Worm (Caenorhabditis elegans): Measurements from ENCODE around the gene R107.5.
A peak's percentile ranks its signal among the peaks of the same experiment; 100 is the strongest.

The R107.5 gene

DNA sequence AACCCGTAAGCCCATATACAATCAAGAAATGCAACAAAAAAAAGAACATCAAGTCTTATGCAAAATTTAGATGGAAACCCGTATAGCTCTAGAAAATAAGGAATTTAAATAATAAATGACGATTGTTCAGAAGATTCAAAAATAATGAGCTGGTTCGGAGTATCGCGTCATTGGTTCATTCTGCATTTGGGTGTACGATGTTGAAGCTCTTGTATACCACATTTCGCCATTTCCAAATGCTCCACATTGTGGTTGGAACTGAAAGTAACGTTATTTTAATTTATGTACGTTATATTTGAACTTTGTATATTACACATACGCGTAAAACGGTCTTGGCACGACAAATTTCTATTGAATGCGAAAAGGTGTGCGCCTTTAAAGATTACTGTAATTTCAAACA is 6.7 kb upstream of the R107.5 start (continued):
- TF ChIP-seq B0035.1 (tag; optimal IDR thresholded peaks at IDR 0.05) (peak; percentile 26), hmg-20 (GFP tag; IDR thresholded peaks at IDR 0.05) (no peak), unc-130 (GFP tag; optimal IDR thresholded peaks at IDR 0.05) (peak; percentile 4), Y79H2A.3 (GFP tag; conservative IDR thresholded peaks at IDR 0.05) (no peak), madf-8 (GFP tag; conservative IDR thresholded peaks at IDR 0.05) (no peak), attf-5 (GFP tag; optimal IDR thresholded peaks at IDR 0.05) (no peak), madf-3 (GFP tag; IDR thresholded peaks at IDR 0.05) (peak; percentile 77), let-526 (GFP tag; IDR thresholded peaks at IDR 0.05) (no peak), hsf-1 (GFP tag; IDR thresholded peaks at IDR 0.05) (0 out of 2 replicates have a peak, but pooled peaks have one; percentile 23), ztf-22 (GFP tag; optimal IDR thresholded peaks at IDR 0.05) (peak; percentile 45), atf-7 (tag; optimal IDR thresholded peaks at IDR 0.05) (peak; percentile 75), tlf-1 (GFP tag; optimal IDR thresholded peaks at IDR 0.05) (peak; percentile 73), F23B12.7 (tag; optimal IDR thresholded peaks at IDR 0.05; ENCODE audit: insufficient read depth) (no peak), D2030.7 (GFP tag; IDR thresholded peaks at IDR 0.05) (no peak), ets-4 (GFP tag; optimal IDR thresholded peaks at IDR 0.05) (no peak), ztf-18 (tag; optimal IDR thresholded peaks at IDR 0.05) (peak; percentile 3), ceh-27 (GFP tag; optimal IDR thresholded peaks at IDR 0.05) (no peak), efl-1 (GFP tag; optimal IDR thresholded peaks at IDR 0.05) (no peak), pbrm-1 (GFP tag; IDR thresholded peaks at IDR 0.05) (peak; percentile 58; the same call in 1 of the 2 replicates), lir-1 (GFP tag; conservative IDR thresholded peaks at IDR 0.05) (no peak), bed-1 (GFP tag; IDR thresholded peaks at IDR 0.05) (no peak), somi-1 (GFP tag; optimal IDR thresholded peaks at IDR 0.05) (no peak), snpc-4 (GFP tag; optimal IDR thresholded peaks at IDR 0.05) (no peak), snpc-4 (tag; optimal IDR thresholded peaks at IDR 0.05) (peak in 2 of 4 experiments; percentile 14 to 28), F52B5.7 (tag; optimal IDR thresholded peaks at IDR 0.05) (no peak), ekl-4 (GFP tag; IDR thresholded peaks at IDR 0.05) (no peak), sea-2 (GFP tag; IDR thresholded peaks at IDR 0.05) (no peak)

DNA sequence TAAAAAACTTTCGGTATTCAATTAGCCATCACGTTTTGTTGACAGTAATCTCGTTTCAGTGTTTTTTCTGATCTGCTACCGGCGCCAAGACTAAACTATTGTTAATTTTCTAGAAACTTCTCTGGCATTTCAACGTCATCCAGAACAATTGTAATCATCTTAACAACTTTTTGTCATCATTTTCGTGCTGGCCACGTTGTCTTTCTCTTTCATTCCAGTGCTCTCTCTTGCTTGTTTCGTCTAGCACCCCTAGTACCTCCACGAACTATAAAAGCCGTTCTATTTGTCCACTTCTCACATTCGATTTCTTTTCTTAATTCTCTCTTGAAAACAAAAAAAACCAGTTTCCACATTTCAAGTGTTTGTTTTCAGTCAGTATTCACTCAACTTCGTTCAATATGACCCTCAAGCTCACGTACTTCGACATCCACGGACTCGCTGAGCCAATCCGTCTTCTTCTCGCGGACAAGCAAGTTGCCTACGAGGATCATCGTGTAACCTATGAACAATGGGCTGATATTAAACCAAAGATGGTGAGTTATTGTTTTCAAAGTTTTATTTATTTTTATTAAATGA is 5.5 kb upstream of the R107.5 start, which contains the start of gene gst-1:
Gene gst-1 (plus strand): TSS at position 373 of the 576 bp plus-strand sequence.
- TF ChIP-seq F22D6.2 (tag; optimal IDR thresholded peaks at IDR 0.05): no peak
- peak; percentile 21 for TF ChIP-seq tbp1 (GFP tag; optimal IDR thresholded peaks at IDR 0.05)
- no peak for TF ChIP-seq snpc-4 (GFP tag; optimal IDR thresholded peaks at IDR 0.05)
- no peak for TF ChIP-seq snpc-4 (tag; optimal IDR thresholded peaks at IDR 0.05)
- TF ChIP-seq K12H6.12 (tag; optimal IDR thresholded peaks at IDR 0.05): no peak
- TF ChIP-seq xnd-1 (tag; optimal IDR thresholded peaks at IDR 0.05): peak; percentile 2
- no peak for TF ChIP-seq B0019.2 (GFP tag; conservative IDR thresholded peaks at IDR 0.05)
- TF ChIP-seq ekl-4 (GFP tag; IDR thresholded peaks at IDR 0.05): no peak
- 0 out of 2 replicates have a peak, but pooled peaks have one; percentile 7 for TF ChIP-seq rcor-1 (GFP tag; IDR thresholded peaks at IDR 0.05)
- peak; percentile 28 for TF ChIP-seq lsl-1 (GFP tag; optimal IDR thresholded peaks at IDR 0.05)
- no peak for TF ChIP-seq mes-4 (tag; optimal IDR thresholded peaks at IDR 0.05)
- no peak for TF ChIP-seq cebp-2 (GFP tag; IDR thresholded peaks at IDR 0.05)
- peak; percentile 28 for TF ChIP-seq pha-4 (tag; optimal IDR thresholded peaks at IDR 0.05)
- peak; percentile 19 for TF ChIP-seq lin-40 (tag; optimal IDR thresholded peaks at IDR 0.05)
- 0 out of 2 replicates have a peak, but pooled peaks have one; percentile 42 for TF ChIP-seq madf-3 (GFP tag; IDR thresholded peaks at IDR 0.05)
- TF ChIP-seq madf-10 (tag; optimal IDR thresholded peaks at IDR 0.05): no peak
- no peak for TF ChIP-seq Y95B8A.8 (GFP tag; IDR thresholded peaks at IDR 0.05)
- TF ChIP-seq dox-1 (GFP tag; IDR thresholded peaks at IDR 0.05): no peak
- TF ChIP-seq let-607 (tag; optimal IDR thresholded peaks at IDR 0.05): peak; percentile 58 to 87
- peak; percentile 0 for TF ChIP-seq rpc-1 (optimal IDR thresholded peaks at IDR 0.05)
- TF ChIP-seq rpc-1 (tag; optimal IDR thresholded peaks at IDR 0.05): no peak
- TF ChIP-seq Y79H2A.3 (GFP tag; conservative IDR thresholded peaks at IDR 0.05): no peak
- TF ChIP-seq attf-6 (GFP tag; IDR thresholded peaks at IDR 0.05): no peak
- TF ChIP-seq lin-54 (GFP tag; optimal IDR thresholded peaks at IDR 0.05): peak; percentile 13
- TF ChIP-seq ceh-100 (GFP tag; IDR thresholded peaks at IDR 0.05): no peak
- peak; percentile 40 for TF ChIP-seq snpc-1.3 (tag; optimal IDR thresholded peaks at IDR 0.05; ENCODE audit: insufficient read depth)

All from whole organism, young adult.